Worm (Caenorhabditis elegans): ENCODE measurements around the gene W07G4.5.

W07G4.5 gene

DNA sequence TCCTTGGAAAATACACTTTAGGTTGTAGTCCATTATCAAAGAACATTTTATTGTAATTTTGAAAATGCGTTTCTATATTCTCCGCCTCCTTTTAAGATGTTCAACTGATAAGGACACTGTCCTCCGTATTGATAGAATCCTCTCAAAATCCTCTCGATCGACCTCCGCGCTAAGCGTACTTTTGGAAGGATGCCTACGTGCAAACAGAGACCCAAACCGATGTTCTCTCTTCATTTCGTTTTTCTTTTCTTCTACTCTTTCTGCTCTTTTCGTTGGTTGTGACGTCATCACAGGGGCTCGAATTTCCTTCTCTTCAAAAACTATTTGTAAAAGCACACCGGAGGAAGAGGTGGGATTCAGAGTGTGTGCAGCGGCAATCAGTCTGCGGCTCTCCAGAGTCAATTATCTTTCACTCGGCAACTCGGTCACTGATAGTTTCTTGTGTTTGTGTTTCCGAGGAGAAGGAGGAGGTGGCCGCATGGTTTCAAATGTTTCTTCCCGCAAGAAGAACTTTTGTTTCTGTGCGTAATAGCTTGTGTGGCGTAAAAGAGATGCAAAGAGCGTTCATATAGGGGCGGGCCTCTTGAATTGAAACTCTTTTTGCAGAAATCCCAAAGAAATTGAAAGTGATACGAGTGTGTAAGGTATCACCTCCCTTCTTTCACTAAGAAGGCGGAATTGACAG lies 34.8 kb downstream of the W07G4.5 start, which contains the start of gene C34B4.2 (continued):
- TF ChIP-seq unc-55 (GFP tag; optimal IDR thresholded peaks at IDR 0.05) = peak; percentile 35
- peak; percentile 77 for TF ChIP-seq Y55F3AM.14 (GFP tag; optimal IDR thresholded peaks at IDR 0.05)

DNA sequence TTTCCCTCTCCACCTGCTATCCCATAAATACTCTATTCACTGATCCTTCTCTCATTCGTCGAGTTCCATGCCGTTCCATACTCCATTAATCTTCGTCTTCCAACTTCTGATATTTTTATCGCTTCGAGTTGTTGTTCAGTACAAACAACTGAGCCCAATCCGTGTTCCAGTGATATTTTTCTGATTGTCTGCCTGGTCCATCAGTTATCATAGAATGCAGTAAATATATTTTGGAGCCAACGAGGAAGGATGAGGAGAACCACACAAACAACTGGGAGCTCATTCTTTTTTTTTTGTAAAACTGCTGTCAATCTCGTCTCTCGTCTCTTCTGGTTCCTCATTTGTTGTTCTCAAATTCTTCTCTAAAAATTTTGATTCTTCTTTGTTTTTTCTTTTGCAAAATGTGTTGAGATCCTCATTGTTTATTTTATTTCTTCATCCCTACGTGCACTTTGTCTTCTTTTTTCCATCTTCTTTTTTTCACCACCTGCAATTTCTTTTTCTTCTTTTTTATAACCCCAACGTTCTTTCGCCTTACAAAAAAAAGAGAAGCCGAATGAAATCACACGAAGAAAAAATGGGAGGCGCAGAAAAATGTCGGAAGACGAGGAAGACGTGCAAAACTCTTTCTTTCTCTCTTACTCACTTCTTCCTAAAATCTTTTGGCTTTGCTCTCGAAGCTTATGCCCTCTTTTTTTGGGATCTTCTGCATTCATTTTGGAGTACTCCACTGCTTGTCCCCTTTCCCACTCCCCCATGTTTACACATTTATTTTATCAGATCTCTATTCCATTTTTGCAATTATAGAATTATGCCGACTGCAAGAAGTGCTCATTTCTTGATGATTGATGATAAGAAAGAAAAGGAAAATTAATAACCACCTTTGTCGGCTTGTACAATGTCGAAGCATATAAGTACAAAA lies 36.2 kb downstream of the W07G4.5 start:
- TF ChIP-seq ama-1 (optimal IDR thresholded peaks at IDR 0.05) (peak; percentile 47), F13H6.1 (tag; optimal IDR thresholded peaks at IDR 0.05) (no peak), C34F6.9 (tag; optimal IDR thresholded peaks at IDR 0.05) (peak; percentile 53), gmeb-1 (tag; optimal IDR thresholded peaks at IDR 0.05) (no peak), ceh-16 (tag; optimal IDR thresholded peaks at IDR 0.05) (no peak), blmp-1 (tag; optimal IDR thresholded peaks at IDR 0.05; ENCODE audit: insufficient read depth) (no peak), nhr-129 (tag; optimal IDR thresholded peaks at IDR 0.05) (peak; percentile 41), nhr-77 (tag; optimal IDR thresholded peaks at IDR 0.05) (no peak), lsy-2 (tag; optimal IDR thresholded peaks at IDR 0.05) (peak in 1 of 2 experiments; percentile 28)

DNA sequence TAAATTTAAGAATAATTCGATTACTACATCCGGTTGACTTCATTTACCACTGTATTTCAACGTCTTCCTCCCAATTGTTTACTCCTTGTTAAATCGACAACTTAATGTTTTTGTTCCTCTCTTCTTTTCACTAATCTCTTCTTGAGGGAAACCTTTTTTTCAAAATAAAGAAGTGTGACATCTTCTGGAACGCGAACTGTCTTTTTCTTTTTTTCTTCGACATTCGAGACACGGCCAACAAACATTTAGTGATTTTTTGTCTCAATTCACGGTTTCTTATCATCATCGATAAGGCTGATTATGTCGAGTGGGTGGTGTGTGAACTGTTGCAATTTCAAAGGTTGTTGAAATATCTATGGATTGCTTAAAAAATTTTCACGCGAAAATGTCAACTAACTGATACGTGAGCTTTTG lies 37.5 kb downstream of the W07G4.5 start:
- TF ChIP-seq aly-2 (tag; optimal IDR thresholded peaks at IDR 0.05) (no peak), lin-13 (GFP tag; optimal IDR thresholded peaks at IDR 0.05) (peak; percentile 33), sma-3 (GFP tag; optimal IDR thresholded peaks at IDR 0.05) (peak; percentile 50), blmp-1 (tag; optimal IDR thresholded peaks at IDR 0.05; ENCODE audit: insufficient read depth) (no peak), ama-1 (optimal IDR thresholded peaks at IDR 0.05) (peak; percentile 17), mab-5 (tag; optimal IDR thresholded peaks at IDR 0.05) (no peak), unc-39 (tag; optimal IDR thresholded peaks at IDR 0.05) (no peak), elt-3 (tag; optimal IDR thresholded peaks at IDR 0.05) (no peak), peb-1 (tag; optimal IDR thresholded peaks at IDR 0.05) (no peak), elt-1 (tag; optimal IDR thresholded peaks at IDR 0.05) (no peak), lsy-2 (tag; optimal IDR thresholded peaks at IDR 0.05) (no peak), snpc-4 (tag; optimal IDR thresholded peaks at IDR 0.05) (no peak), Y55F3AM.14 (GFP tag; optimal IDR thresholded peaks at IDR 0.05) (no peak), alr-1 (tag; optimal IDR thresholded peaks at IDR 0.05) (no peak), ceh-82 (tag; optimal IDR thresholded peaks at IDR 0.05) (no peak), nhr-6 (tag; optimal IDR thresholded peaks at IDR 0.05) (no peak), fos-1 (tag; optimal IDR thresholded peaks at IDR 0.05) (peak; percentile 81), crh-2 (tag; optimal IDR thresholded peaks at IDR 0.05) (peak; percentile 72), mdl-1 (tag; optimal IDR thresholded peaks at IDR 0.05) (no peak), skn-1 (tag; optimal IDR thresholded peaks at IDR 0.05) (no peak), C34F6.9 (tag; optimal IDR thresholded peaks at IDR 0.05) (peak; percentile 1), nhr-21 (tag; optimal IDR thresholded peaks at IDR 0.05) (peak; percentile 35), nhr-237 (tag; optimal IDR thresholded peaks at IDR 0.05) (no peak), lin-11 (tag; optimal IDR thresholded peaks at IDR 0.05) (no peak), sma-9 (GFP tag; optimal IDR thresholded peaks at IDR 0.05) (peak; percentile 59), sma-9 (tag; optimal IDR thresholded peaks at IDR 0.05) (no peak), unc-55 (GFP tag; optimal IDR thresholded peaks at IDR 0.05) (no peak), ztf-4 (tag; optimal IDR thresholded peaks at IDR 0.05) (no peak), nhr-129 (tag; optimal IDR thresholded peaks at IDR 0.05) (peak; percentile 39), nhr-10 (tag; optimal IDR thresholded peaks at IDR 0.05) (no peak)

DNA sequence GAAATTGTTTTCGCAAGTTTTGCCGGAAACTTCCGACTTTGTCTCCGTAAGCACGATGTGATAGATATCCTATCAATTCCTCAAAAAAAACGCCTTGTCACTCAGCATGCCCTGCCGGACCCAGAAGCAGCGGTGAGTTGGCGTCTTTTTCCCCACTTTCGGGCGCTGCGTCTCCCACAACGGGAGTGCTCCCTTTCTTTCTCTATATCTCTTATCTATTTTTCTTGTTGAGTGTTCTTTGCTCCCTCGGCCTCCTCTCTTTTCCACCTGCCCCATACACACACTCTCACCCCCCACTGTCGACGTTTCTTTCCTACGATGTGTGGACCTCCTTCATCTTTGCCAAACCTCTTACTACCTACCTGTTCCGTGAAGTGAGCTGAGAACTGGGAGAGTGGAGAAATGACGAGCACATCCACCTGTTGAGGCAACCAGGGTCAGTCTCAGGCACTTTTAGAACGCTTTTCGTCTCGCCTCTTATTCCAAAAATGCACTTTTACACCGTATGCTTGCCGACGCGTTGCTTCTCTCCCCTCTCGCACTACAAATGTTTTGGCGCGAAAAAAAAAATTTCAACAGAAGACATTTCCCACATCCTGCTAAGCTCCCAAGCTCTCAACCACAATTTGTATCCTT lies 38.3 kb downstream of the W07G4.5 start:
- TF ChIP-seq crh-2 (tag; optimal IDR thresholded peaks at IDR 0.05) (peak; percentile 88), Y55F3AM.14 (GFP tag; optimal IDR thresholded peaks at IDR 0.05) (no peak), ztf-1 (GFP tag; conservative IDR thresholded peaks at IDR 0.05) (no peak), nhr-23 (tag; optimal IDR thresholded peaks at IDR 0.05) (no peak), nhr-10 (tag; optimal IDR thresholded peaks at IDR 0.05) (no peak), C34F6.9 (tag; optimal IDR thresholded peaks at IDR 0.05) (peak; percentile 68), lin-11 (tag; optimal IDR thresholded peaks at IDR 0.05) (peak; percentile 34), nhr-12 (tag; optimal IDR thresholded peaks at IDR 0.05) (no peak), nhr-129 (tag; optimal IDR thresholded peaks at IDR 0.05) (peak; percentile 82), ZK546.5 (tag; optimal IDR thresholded peaks at IDR 0.05) (no peak), blmp-1 (tag; optimal IDR thresholded peaks at IDR 0.05; ENCODE audit: insufficient read depth) (no peak), nhr-6 (tag; optimal IDR thresholded peaks at IDR 0.05) (no peak), R02D3.7 (tag; optimal IDR thresholded peaks at IDR 0.05) (no peak), F13H6.1 (tag; optimal IDR thresholded peaks at IDR 0.05) (peak; percentile 91), unc-62 (GFP tag; optimal IDR thresholded peaks at IDR 0.05) (peak; percentile 30), ztf-11 (tag; optimal IDR thresholded peaks at IDR 0.05) (no peak), aly-2 (tag; optimal IDR thresholded peaks at IDR 0.05) (no peak), snpc-4 (tag; optimal IDR thresholded peaks at IDR 0.05) (peak; percentile 47), mdl-1 (tag; optimal IDR thresholded peaks at IDR 0.05) (peak; percentile 13 to 26), skn-1 (tag; optimal IDR thresholded peaks at IDR 0.05) (peak; percentile 24), ceh-82 (tag; optimal IDR thresholded peaks at IDR 0.05) (peak; percentile 2), nhr-77 (tag; optimal IDR thresholded peaks at IDR 0.05) (no peak), egl-27 (tag; optimal IDR thresholded peaks at IDR 0.05) (peak; percentile 64), elt-3 (tag; optimal IDR thresholded peaks at IDR 0.05) (no peak)

All from whole organism, L2 larva.